Fruit fly (Drosophila melanogaster) whole organism, embryonic: ENCODE results near the gene CG1635.

Experiments used
- CG10431 ChIP-seq: fragments of 200-800 bp; sonication (Bioruptor generic); optimal IDR thresholded peaks from 3 replicates; lab custom pipeline; 2018; ENCODE audit warnings: missing biosample characterization, mild to moderate bottlenecking, missing genetic modification characterization
- CG10654 ChIP-seq: fragments of 200-800 bp; sonication (Bioruptor generic); optimal IDR thresholded peaks from 2 replicates; lab custom pipeline; 2016; ENCODE audit warnings: missing biosample characterization, missing genetic modification characterization
- CG15479 ChIP-seq: fragments of 200-800 bp; sonication (Bioruptor generic); optimal IDR thresholded peaks from 3 replicates; lab custom pipeline; 2019; ENCODE audit warnings: missing biosample characterization, mild to moderate bottlenecking, missing genetic modification characterization, moderate library complexity
- CG17829 ChIP-seq: fragments of 200-800 bp; optimal IDR thresholded peaks from 2 replicates; lab custom pipeline; 2019; ENCODE audit warnings: missing biosample characterization, mild to moderate bottlenecking, missing genetic modification characterization, moderate library complexity
- CG2129 ChIP-seq: fragments of 200-800 bp; sonication (Bioruptor generic); IDR thresholded peaks from 2 replicates; pipeline ENCODE4 v1.3.6; 2022; ENCODE audit warnings: missing biosample characterization, missing genetic modification characterization; ENCODE audit not compliant: partially characterized antibody
- CG6791 ChIP-seq: fragments of 200-800 bp; sonication (Bioruptor generic); IDR thresholded peaks from 3 replicates; pipeline ENCODE4 v1.3.6; 2022; ENCODE audit warnings: missing biosample characterization, missing genetic modification characterization; ENCODE audit not compliant: partially characterized antibody
- CG9727 ChIP-seq: fragments of 200-800 bp; sonication (Bioruptor generic); optimal IDR thresholded peaks from 3 replicates; lab custom pipeline; 2017; ENCODE audit warnings: missing biosample characterization, mild to moderate bottlenecking, missing genetic modification characterization
- D19A ChIP-seq: fragments of 200-800 bp; optimal IDR thresholded peaks from 3 replicates; lab custom pipeline; 2019; ENCODE audit warnings: missing biosample characterization, mild to moderate bottlenecking, missing genetic modification characterization, moderate library complexity
- Deaf1 ChIP-seq: fragments of 200-800 bp; optimal IDR thresholded peaks from 3 replicates; lab custom pipeline; 2019; ENCODE audit warnings: missing biosample characterization, mild to moderate bottlenecking, missing genetic modification characterization, moderate library complexity
- Ets65A ChIP-seq: fragments of 200-800 bp; sonication (Bioruptor generic); peaks from one replicate; lab custom pipeline; 2016; ENCODE audit warnings: missing biosample characterization, missing genetic modification characterization
- HLHmδ ChIP-seq: fragments of 200-800 bp; sonication (Bioruptor generic); optimal IDR thresholded peaks from 2 replicates; lab custom pipeline; 2018; ENCODE audit warnings: missing biosample characterization, mild to moderate bottlenecking, missing genetic modification characterization, moderate library complexity
- Hr78 ChIP-seq, 2 experiments: fragments of 200-800 bp in 1 of 2; fragments of >200 bp in 1 of 2; sonication (Bioruptor generic) in 1 of 2; optimal IDR thresholded peaks; 2 replicates each; lab custom pipeline; 2017 to 2019; ENCODE audit warnings: missing biosample characterization in 2 of 2, missing genetic modification characterization in 2 of 2, mild to moderate bottlenecking in 1 of 2, moderate library complexity in 1 of 2
- Med ChIP-seq: fragments of 200-800 bp; sonication (Bioruptor generic); peaks from one replicate; lab custom pipeline; 2016; ENCODE audit warnings: missing biosample characterization, missing genetic modification characterization, mild to moderate bottlenecking, inconsistent platforms, moderate library complexity
- Pdp1 ChIP-seq, 2 experiments: fragments of 200-800 bp; sonication (Bioruptor generic); optimal IDR thresholded peaks; 3 replicates each; lab custom pipeline; 2016; ENCODE audit warnings: missing biosample characterization in 2 of 2, missing genetic modification characterization in 2 of 2, mild to moderate bottlenecking in 1 of 2, moderate library complexity in 1 of 2
- ac ChIP-seq: fragments of 200-800 bp; sonication (Bioruptor generic); optimal IDR thresholded peaks from 3 replicates; lab custom pipeline; 2017; ENCODE audit warnings: missing biosample characterization, mild to moderate bottlenecking, missing genetic modification characterization
- chinmo ChIP-seq: fragments of 200-800 bp; sonication (Bioruptor generic); IDR thresholded peaks from 4 replicates; pipeline ENCODE4 v1.3.6; 2022; ENCODE audit warnings: missing biosample characterization, missing genetic modification characterization; ENCODE audit not compliant: partially characterized antibody
- chm ChIP-seq: fragments of 200-800 bp; sonication (Bioruptor generic); IDR thresholded peaks from 2 replicates; pipeline ENCODE4 v1.3.6; 2022; ENCODE audit warnings: missing biosample characterization, missing genetic modification characterization
- ci ChIP-seq: fragments of 200-800 bp; sonication (Bioruptor generic); IDR thresholded peaks from 3 replicates; pipeline ENCODE4 v1.3.6; 2022; ENCODE audit warnings: missing biosample characterization, missing genetic modification characterization
- corto ChIP-seq: fragments of 200-800 bp; sonication (Bioruptor generic); optimal IDR thresholded peaks from 2 replicates; lab custom pipeline; 2016; ENCODE audit warnings: missing biosample characterization, mild to moderate bottlenecking, missing genetic modification characterization, moderate library complexity
- crp ChIP-seq, 2 experiments: fragments of 200-800 bp; sonication (Bioruptor generic); optimal IDR thresholded peaks; 2 replicates in 1 of 2; 3 replicates in 1 of 2; lab custom pipeline; 2017; ENCODE audit warnings: missing biosample characterization in 2 of 2, missing genetic modification characterization in 2 of 2, mild to moderate bottlenecking in 1 of 2, moderate library complexity in 1 of 2
- eve ChIP-seq, 2 experiments: fragments of >200 bp; optimal IDR thresholded peaks; 2 replicates each; lab custom pipeline; 2017; ENCODE audit warnings: missing biosample characterization in 2 of 2, missing genetic modification characterization in 2 of 2
- exex ChIP-seq: fragments of 200-800 bp; sonication (Bioruptor generic); optimal IDR thresholded peaks from 4 replicates; lab custom pipeline; 2018; ENCODE audit warnings: missing biosample characterization, mild to moderate bottlenecking, missing genetic modification characterization, moderate library complexity
- gfzf ChIP-seq: fragments of 200-800 bp; sonication (Bioruptor generic); optimal IDR thresholded peaks from 2 replicates; lab custom pipeline; 2016; ENCODE audit warnings: missing biosample characterization, mild to moderate bottlenecking, missing genetic modification characterization, moderate library complexity
- grn ChIP-seq: fragments of 200-800 bp; sonication (Bioruptor generic); optimal IDR thresholded peaks from 3 replicates; lab custom pipeline; 2017; ENCODE audit warnings: missing biosample characterization, missing genetic modification characterization
- gt ChIP-seq: fragments of 200-800 bp; sonication (Bioruptor generic); IDR thresholded peaks from 2 replicates; pipeline ENCODE4 v1.3.6; 2022; ENCODE audit warnings: missing biosample characterization, missing genetic modification characterization
- hkb ChIP-seq, 2 experiments: fragments of 200-800 bp in 1 of 2; fragments of >200 bp in 1 of 2; sonication (Bioruptor generic) in 1 of 2; IDR thresholded peaks in 1 of 2; optimal IDR thresholded peaks in 1 of 2; 2 replicates each; pipeline versions ENCODE4 v1.3.6 to Lab custom; 2017 to 2022; ENCODE audit warnings: missing biosample characterization in 1 of 2, missing genetic modification characterization in 1 of 2
- kah ChIP-seq: fragments of 200-800 bp; sonication (Bioruptor generic); optimal IDR thresholded peaks from 2 replicates; lab custom pipeline; 2018; ENCODE audit warnings: missing biosample characterization, mild to moderate bottlenecking, missing genetic modification characterization
- kay ChIP-seq: fragments of 200-800 bp; sonication (Bioruptor generic); optimal IDR thresholded peaks from 2 replicates; lab custom pipeline; 2016; ENCODE audit warnings: missing biosample characterization, missing genetic modification characterization
- nerfin-1 ChIP-seq: fragments of 200-800 bp; sonication (Bioruptor generic); optimal IDR thresholded peaks from 3 replicates; lab custom pipeline; 2019; ENCODE audit warnings: missing biosample characterization, mild to moderate bottlenecking, missing genetic modification characterization, moderate library complexity
- pfk ChIP-seq: fragments of 200-800 bp; sonication (Bioruptor generic); optimal IDR thresholded peaks from 2 replicates; lab custom pipeline; 2018; ENCODE audit warnings: missing biosample characterization, mild to moderate bottlenecking, missing genetic modification characterization, moderate library complexity
- prd ChIP-seq, 3 experiments: fragments of >200 bp in 2 of 3; fragments of 200-800 bp in 1 of 3; sonication (Bioruptor generic) in 1 of 3; optimal IDR thresholded peaks in 2 of 3; IDR thresholded peaks in 1 of 3; 2 replicates in 2 of 3; 3 replicates in 1 of 3; pipeline versions ENCODE4 v1.3.6 to Lab custom; 2017 to 2022; ENCODE audit warnings: missing biosample characterization in 1 of 3, missing genetic modification characterization in 1 of 3
- pros ChIP-seq: fragments of 200-800 bp; sonication (Bioruptor generic); optimal IDR thresholded peaks from 3 replicates; lab custom pipeline; 2019; ENCODE audit warnings: missing biosample characterization, mild to moderate bottlenecking, missing genetic modification characterization, moderate library complexity
- pum ChIP-seq: fragments of 200-800 bp; sonication (Bioruptor generic); optimal IDR thresholded peaks from 2 replicates; lab custom pipeline; 2016; ENCODE audit warnings: missing biosample characterization, missing genetic modification characterization
- sc ChIP-seq, 3 experiments: fragments of >200 bp in 2 of 3; fragments of 200-800 bp in 1 of 3; sonication (Bioruptor generic) in 1 of 3; optimal IDR thresholded peaks; 2 replicates in 2 of 3; 3 replicates in 1 of 3; lab custom pipeline; 2017; ENCODE audit warnings: mild to moderate bottlenecking in 1 of 3, missing biosample characterization in 1 of 3, missing genetic modification characterization in 1 of 3, missing genetic modification reagents in 1 of 3
- sd ChIP-seq: fragments of 200-800 bp; sonication (Bioruptor generic); optimal IDR thresholded peaks from 3 replicates; lab custom pipeline; 2018; ENCODE audit warnings: missing biosample characterization, mild to moderate bottlenecking, missing genetic modification characterization, moderate library complexity
- sens ChIP-seq: fragments of 200-800 bp; sonication (Bioruptor generic); peaks from one replicate; lab custom pipeline; 2016; ENCODE audit warnings: missing biosample characterization, missing genetic modification characterization
- seq ChIP-seq: fragments of 200-800 bp; sonication (Bioruptor generic); IDR thresholded peaks from 2 replicates; pipeline ENCODE4 v1.3.6; 2022; ENCODE audit warnings: missing biosample characterization, missing genetic modification characterization
- sqz ChIP-seq: fragments of 200-800 bp; sonication (Bioruptor generic); optimal IDR thresholded peaks from 3 replicates; lab custom pipeline; 2018; ENCODE audit warnings: missing biosample characterization, mild to moderate bottlenecking, missing genetic modification characterization
- stc ChIP-seq: fragments of 200-800 bp; sonication (Bioruptor generic); IDR thresholded peaks from 2 replicates; pipeline ENCODE4 v1.3.6; 2022; ENCODE audit warnings: missing biosample characterization, missing genetic modification characterization
- wek ChIP-seq: fragments of 200-800 bp; sonication (Bioruptor generic); optimal IDR thresholded peaks from 3 replicates; lab custom pipeline; 2018; ENCODE audit warnings: missing biosample characterization, mild to moderate bottlenecking, missing genetic modification characterization, moderate library complexity

CG1635 gene

dm6 chr3R:31606242-31607143 is 18.0 kb downstream of the CG1635 start:
- TF ChIP-seq seq (peak; percentile 44; the same call in 1 of the 2 replicates), sqz (GFP tag; lab: Kevin White, UChicago) (peak; percentile 26), corto (GFP tag; lab: Kevin White, UChicago) (no peak), Hr78 (GFP tag; optimal IDR thresholded peaks at IDR 0.05; lab: Kevin White, UChicago) (peak in 1 of 2 experiments; percentile 32), sd (peak; percentile 5), sc (optimal IDR thresholded peaks at IDR 0.05; lab: Kevin White, UChicago) (no peak), sc (GFP tag; optimal IDR thresholded peaks at IDR 0.05; lab: Kevin White, UChicago) (no peak), CG15479 (GFP tag; lab: Kevin White, UChicago) (peak; percentile 93), ac (peak; percentile 57), chm (GFP tag; lab: Robert Waterston, UW) (peak; percentile 16; the same call in 1 of the 2 replicates), nerfin-1 (tag; lab: Kevin White, UChicago) (peak; percentile 91), Med (GFP tag; lab: Kevin White, UChicago) (peak; percentile 6), pum (GFP tag; lab: Kevin White, UChicago) (no peak), crp (GFP tag; optimal IDR thresholded peaks at IDR 0.05; lab: Kevin White, UChicago) (no peak), sens (peak; percentile 40), prd (optimal IDR thresholded peaks at IDR 0.05; lab: Kevin White, UChicago) (no peak), prd (GFP tag; IDR thresholded peaks at IDR 0.05; lab: Robert Waterston, UW) (no peak), CG6791 (GFP tag; lab: Robert Waterston, UW) (0 out of 3 replicates have a peak, but pooled peaks have one; percentile 4), gfzf (GFP tag; lab: Kevin White, UChicago) (peak; percentile 8), kah (GFP tag; lab: Kevin White, UChicago) (peak; percentile 4), pfk (peak; percentile 30), D19A (tag; lab: Kevin White, UChicago) (peak; percentile 13), CG10654 (no peak), HLHmδ (peak; percentile 10), gt (0 out of 2 replicates have a peak, but pooled peaks have one; percentile 8), Deaf1 (no peak), pros (GFP tag; lab: Kevin White, UChicago) (peak; percentile 93)
- TF ChIP-seq, all 482 proteins: peak for 18

- TF ChIP-seq ac (peak; percentile 26), CG2129 (GFP tag; lab: Robert Waterston, UW) (no peak), CG10431 (GFP tag; lab: Kevin White, UChicago) (peak; percentile 25), CG9727 (GFP tag; lab: Kevin White, UChicago) (no peak), grn (GFP tag; lab: Kevin White, UChicago) (peak; percentile 47), exex (tag; lab: Kevin White, UChicago) (peak; percentile 17), nerfin-1 (tag; lab: Kevin White, UChicago) (peak; percentile 80), CG15479 (GFP tag; lab: Kevin White, UChicago) (peak; percentile 58), wek (GFP tag; lab: Kevin White, UChicago) (no peak), Pdp1 (GFP tag; optimal IDR thresholded peaks at IDR 0.05; lab: Kevin White, UChicago) (peak in 1 of 2 experiments; percentile 91), hkb (optimal IDR thresholded peaks at IDR 0.05; lab: Kevin White, UChicago) (no peak), hkb (GFP tag; IDR thresholded peaks at IDR 0.05; lab: Robert Waterston, UW) (0 out of 2 replicates have a peak, but pooled peaks have one; percentile 11), Ets65A (peak; percentile 72), ci (GFP tag; lab: Robert Waterston, UW) (0 out of 3 replicates have a peak, but pooled peaks have one; percentile 16), stc (GFP tag; lab: Robert Waterston, UW) (no peak), pros (GFP tag; lab: Kevin White, UChicago) (peak; percentile 67), kah (GFP tag; lab: Kevin White, UChicago) (no peak), kay (GFP tag; lab: Kevin White, UChicago) (no peak), CG17829 (tag; lab: Kevin White, UChicago) (no peak), eve (GFP tag; optimal IDR thresholded peaks at IDR 0.05; lab: Kevin White, UChicago) (peak in 1 of 2 experiments; percentile 50), chinmo (GFP tag; lab: Robert Waterston, UW) (peak; percentile 73; the same call in 1 of the 4 replicates)
These were observed 18.9 kb downstream of the CG1635 start for dm6 chr3R:31607287-31607849.
